Fruit fly (Drosophila melanogaster): ENCODE data around the gene CG17169.

CG17169 gene

dm6 chrX:23084372-23084771, at the start of gene CG17169:
CG17169 (plus strand) TSS chrX:23084672.
- TF ChIP-seq CTCF (optimal IDR thresholded peaks at IDR 0.05): no peak
- TF ChIP-seq CG8478 (optimal IDR thresholded peaks at IDR 0.05): no peak

- TF ChIP-seq CTCF (optimal IDR thresholded peaks at IDR 0.05): no peak
- no peak for TF ChIP-seq CG8478 (optimal IDR thresholded peaks at IDR 0.05)
These were observed 48.7 kb upstream of the CG17169 start, which contains the start of gene CG12061 for dm6 chrX:23035766-23036165. CG12061 (plus strand) TSS chrX:23036066.

dm6 chrX:23067521-23068459, 16.7 kb upstream of the CG17169 start, which contains the start of gene CG17167:
CG17167 (plus strand) TSS chrX:23068301.
- TF ChIP-seq CG8478 (optimal IDR thresholded peaks at IDR 0.05): no peak
- peak; percentile 24 to 76 for TF ChIP-seq CTCF (optimal IDR thresholded peaks at IDR 0.05)

dm6 chrX:23071237-23071688, 13.2 kb upstream of the CG17169 start:
- TF ChIP-seq CG8478 (optimal IDR thresholded peaks at IDR 0.05): no peak
- TF ChIP-seq CTCF (optimal IDR thresholded peaks at IDR 0.05): no peak

dm6 chrX:23073402-23073801, 11.1 kb upstream of the CG17169 start:
- no peak for TF ChIP-seq CG8478 (optimal IDR thresholded peaks at IDR 0.05)
- no peak for TF ChIP-seq CTCF (optimal IDR thresholded peaks at IDR 0.05)

dm6 chrX:23082407-23082905, 2.0 kb upstream of the CG17169 start, which contains the start of the genes CG17163 and CG17168:
CG17163 (minus strand) TSS chrX:23082709.
CG17168 (plus strand) TSS chrX:23082738.
- TF ChIP-seq CTCF (optimal IDR thresholded peaks at IDR 0.05) (no peak), CG8478 (optimal IDR thresholded peaks at IDR 0.05) (no peak)

dm6 chrX:23089087-23089732, 4.7 kb downstream of the CG17169 start:
- TF ChIP-seq CG8478 (optimal IDR thresholded peaks at IDR 0.05): no peak
- TF ChIP-seq CTCF (optimal IDR thresholded peaks at IDR 0.05): peak; percentile 76 to 77

- TF ChIP-seq CTCF (optimal IDR thresholded peaks at IDR 0.05) (no peak), CG8478 (optimal IDR thresholded peaks at IDR 0.05) (no peak)
These were observed 6.0 kb downstream of the CG17169 start for dm6 chrX:23090474-23090873.

dm6 chrX:23091289-23091688, 6.8 kb downstream of the CG17169 start:
- TF ChIP-seq CTCF (optimal IDR thresholded peaks at IDR 0.05) (no peak), CG8478 (optimal IDR thresholded peaks at IDR 0.05) (no peak)

- TF ChIP-seq CG8478 (optimal IDR thresholded peaks at IDR 0.05) (no peak), CTCF (optimal IDR thresholded peaks at IDR 0.05) (no peak)
These were observed 7.3 kb downstream of the CG17169 start for dm6 chrX:23091811-23092210.

dm6 chrX:23092531-23092930, 8.1 kb downstream of the CG17169 start, which contains the start of gene CG17159:
CG17159 (minus strand) TSS chrX:23092631.
- TF ChIP-seq CTCF (optimal IDR thresholded peaks at IDR 0.05) (no peak), CG8478 (optimal IDR thresholded peaks at IDR 0.05) (no peak)

dm6 chrX:23096117-23096817, 11.8 kb downstream of the CG17169 start, which contains the start of gene CG17162:
CG17162 (minus strand) TSS chrX:23096735.
- TF ChIP-seq CG8478 (optimal IDR thresholded peaks at IDR 0.05): no peak
- TF ChIP-seq CTCF (optimal IDR thresholded peaks at IDR 0.05): no peak

- TF ChIP-seq CTCF (optimal IDR thresholded peaks at IDR 0.05) (no peak), CG8478 (optimal IDR thresholded peaks at IDR 0.05) (no peak)
These were observed 12.3 kb downstream of the CG17169 start for dm6 chrX:23096818-23097129.

dm6 chrX:23097250-23097649, 12.8 kb downstream of the CG17169 start:
- TF ChIP-seq CTCF (optimal IDR thresholded peaks at IDR 0.05) (no peak), CG8478 (optimal IDR thresholded peaks at IDR 0.05) (no peak)

dm6 chrX:23105692-23106091, 21.2 kb downstream of the CG17169 start, which contains the start of gene ATbp:
ATbp (plus strand) TSS chrX:23106003.
- TF ChIP-seq CTCF (optimal IDR thresholded peaks at IDR 0.05) (no peak), CG8478 (optimal IDR thresholded peaks at IDR 0.05) (no peak)

Data from S2 (cell line).